Fruit fly (Drosophila melanogaster) Kc167 (cell line): Measurements from ENCODE around the gene CG6126.

Source experiments
- Sin3A ChIP-seq: fragments of >200 bp; optimal IDR thresholded peaks from 2 replicates; lab custom pipeline; 2018; ENCODE audit warnings: missing external identifiers
- insv ChIP-seq: fragments of >200 bp; optimal IDR thresholded peaks from 3 replicates; lab custom pipeline; 2018; ENCODE audit warnings: missing external identifiers
- psq ChIP-seq: fragments of >200 bp; optimal IDR thresholded peaks from 2 replicates; lab custom pipeline; 2017; ENCODE audit warnings: missing external identifiers

dm6 chr3R:16235215-16235937, 32.5 kb upstream of the CG6126 start:
- no peak for TF ChIP-seq psq (lab: Kevin White, UChicago)
- TF ChIP-seq insv = no peak
- TF ChIP-seq Sin3A (lab: Kevin White, UChicago) = no peak
